Worm (Caenorhabditis elegans): ENCODE data around the gene comt-2.
"Not testable (repeated sequence)": the region's sequence is repeated elsewhere in the genome, so short reads cannot be mapped to it uniquely, and the experiment has no call there.

The comt-2 gene

ce11 chrV:16534000-16534399 is 39.7 kb upstream of the comt-2 start, which contains the start of gene cpr-2:
Gene cpr-2 (minus strand): TSS chrV:16534100.
- TF ChIP-seq nhr-237 (tag; optimal IDR thresholded peaks at IDR 0.05) = no peak
- TF ChIP-seq bed-3 (GFP tag; optimal IDR thresholded peaks at IDR 0.05) = no peak
- no peak for TF ChIP-seq mab-5 (tag; optimal IDR thresholded peaks at IDR 0.05)
- no peak for TF ChIP-seq mep-1 (tag; optimal IDR thresholded peaks at IDR 0.05)
- TF ChIP-seq tbx-8 (GFP tag; optimal IDR thresholded peaks at IDR 0.05) = no peak
- no peak for TF ChIP-seq lin-32 (GFP tag; optimal IDR thresholded peaks at IDR 0.05)

- TF ChIP-seq ceh-39 (tag; optimal IDR thresholded peaks at IDR 0.05) (no peak), nhr-76 (tag; optimal IDR thresholded peaks at IDR 0.05) (no peak), drap-1 (GFP tag; optimal IDR thresholded peaks at IDR 0.05) (no peak), zip-8 (tag; optimal IDR thresholded peaks at IDR 0.05) (no peak), ces-1 (GFP tag; optimal IDR thresholded peaks at IDR 0.05) (no peak), lsy-2 (tag; optimal IDR thresholded peaks at IDR 0.05) (no peak), nhr-12 (tag; optimal IDR thresholded peaks at IDR 0.05) (no peak), unc-120 (tag; optimal IDR thresholded peaks at IDR 0.05; ENCODE audit: poor library complexity, severe bottlenecking) (no peak), flh-1 (GFP tag; optimal IDR thresholded peaks at IDR 0.05) (no peak), cnd-1 (tag; optimal IDR thresholded peaks at IDR 0.05) (no peak), snpc-4 (tag; optimal IDR thresholded peaks at IDR 0.05) (no peak), blmp-1 (tag; optimal IDR thresholded peaks at IDR 0.05) (no peak), tbx-8 (GFP tag; optimal IDR thresholded peaks at IDR 0.05) (no peak), nhr-237 (tag; optimal IDR thresholded peaks at IDR 0.05) (no peak), sptf-1 (tag; optimal IDR thresholded peaks at IDR 0.05) (no peak), nhr-2 (tag; optimal IDR thresholded peaks at IDR 0.05) (no peak), ztf-11 (tag; optimal IDR thresholded peaks at IDR 0.05) (no peak), sem-2 (GFP tag; optimal IDR thresholded peaks at IDR 0.05) (no peak)
Observed at ce11 chrV:16527796-16528195, 33.5 kb upstream of the comt-2 start, which contains the start of gene F36D3.16. Gene F36D3.16 (plus strand): TSS chrV:16528096.

ce11 chrV:16526858-16527257 is 32.6 kb upstream of the comt-2 start, which contains the start of gene F36D3.8:
Gene F36D3.8 (plus strand): TSS chrV:16527158.
- TF ChIP-seq sem-2 (GFP tag; optimal IDR thresholded peaks at IDR 0.05) (no peak), ces-1 (GFP tag; optimal IDR thresholded peaks at IDR 0.05) (no peak), mab-5 (tag; optimal IDR thresholded peaks at IDR 0.05) (no peak), ztf-11 (tag; optimal IDR thresholded peaks at IDR 0.05) (no peak), zip-8 (tag; optimal IDR thresholded peaks at IDR 0.05) (no peak), drap-1 (GFP tag; optimal IDR thresholded peaks at IDR 0.05) (no peak), cnd-1 (tag; optimal IDR thresholded peaks at IDR 0.05) (no peak), pha-4 (tag; optimal IDR thresholded peaks at IDR 0.05) (no peak), lsy-2 (tag; optimal IDR thresholded peaks at IDR 0.05) (no peak), hlh-1 (tag; optimal IDR thresholded peaks at IDR 0.05) (no peak)

ce11 chrV:16522242-16522641 is 28.0 kb upstream of the comt-2 start, which contains the start of gene srw-34:
Gene srw-34 (minus strand): TSS chrV:16522342.
- no peak for TF ChIP-seq ztf-11 (tag; optimal IDR thresholded peaks at IDR 0.05)
- no peak for TF ChIP-seq elt-3 (tag; optimal IDR thresholded peaks at IDR 0.05)
- TF ChIP-seq sptf-1 (tag; optimal IDR thresholded peaks at IDR 0.05) = no peak

- TF ChIP-seq nhr-28 (tag; optimal IDR thresholded peaks at IDR 0.05) (no peak), pha-4 (tag; optimal IDR thresholded peaks at IDR 0.05) (no peak)
Observed at ce11 chrV:16517619-16518018, 23.3 kb upstream of the comt-2 start, which contains the start of gene F36D3.4. Gene F36D3.4 (minus strand): TSS chrV:16517719.

- not testable (repeated sequence) for TF ChIP-seq drap-1 (GFP tag; optimal IDR thresholded peaks at IDR 0.05); lsy-2 (tag; optimal IDR thresholded peaks at IDR 0.05); sptf-1 (tag; optimal IDR thresholded peaks at IDR 0.05)
Observed at ce11 chrV:16515140-16515539, 20.9 kb upstream of the comt-2 start, which contains the start of gene F36D3.5. Gene F36D3.5 (minus strand): TSS chrV:16515240.

ce11 chrV:16508667-16509066 is 14.4 kb upstream of the comt-2 start, which contains the start of gene srr-3:
Gene srr-3 (minus strand): TSS chrV:16508767.
- TF ChIP-seq hlh-1 (tag; optimal IDR thresholded peaks at IDR 0.05) (no peak), unc-39 (tag; optimal IDR thresholded peaks at IDR 0.05) (no peak), elt-3 (tag; optimal IDR thresholded peaks at IDR 0.05) (no peak), tbx-8 (GFP tag; optimal IDR thresholded peaks at IDR 0.05) (no peak), ham-2 (GFP tag; optimal IDR thresholded peaks at IDR 0.05) (no peak), pha-4 (tag; optimal IDR thresholded peaks at IDR 0.05) (no peak), lsy-2 (tag; optimal IDR thresholded peaks at IDR 0.05) (no peak), nhr-2 (tag; optimal IDR thresholded peaks at IDR 0.05) (no peak)

Measured in whole organism, mixed stage, embryonic.